Fruit fly (Drosophila melanogaster): ENCODE results near the gene CG34176.
A peak's percentile ranks its signal among the peaks of the same experiment; 100 is the strongest.

Gene CG34176

dm6 chr2L:4028026-4028425, 24.1 kb downstream of the CG34176 start:
- peak; percentile 68 for TF ChIP-seq CG4496 (GFP tag; IDR thresholded peaks at IDR 0.05)
- TF ChIP-seq CG13204 (GFP tag; optimal IDR thresholded peaks at IDR 0.05) = no peak
- TF ChIP-seq CG32121 (GFP tag; IDR thresholded peaks at IDR 0.05) = no peak
- TF ChIP-seq Snoo (tag; optimal IDR thresholded peaks at IDR 0.05) = no peak
- TF ChIP-seq CG12605 (GFP tag; IDR thresholded peaks at IDR 0.05) = no peak
- peak; percentile 16 for TF ChIP-seq Ets98B (GFP tag; IDR thresholded peaks at IDR 0.05)
- peak; percentile 66 for TF ChIP-seq fd96Ca (GFP tag; IDR thresholded peaks at IDR 0.05)
- TF ChIP-seq CG34367 (tag; optimal IDR thresholded peaks at IDR 0.05) = peak; percentile 53
- peak; percentile 49 for TF ChIP-seq CG8159 (tag; optimal IDR thresholded peaks at IDR 0.05)
- TF ChIP-seq Pif1B (GFP tag; optimal IDR thresholded peaks at IDR 0.05) = peak; percentile 7
- TF ChIP-seq EcR (GFP tag; optimal IDR thresholded peaks at IDR 0.05) = peak; percentile 69
- TF ChIP-seq CG15710 (tag; optimal IDR thresholded peaks at IDR 0.05) = peak; percentile 64
- no peak for TF ChIP-seq Pif1A (GFP tag; optimal IDR thresholded peaks at IDR 0.05)
- peak; percentile 68 for TF ChIP-seq CG9948 (tag; optimal IDR thresholded peaks at IDR 0.05)
- peak; percentile 61 for TF ChIP-seq CG14655 (GFP tag; optimal IDR thresholded peaks at IDR 0.05)
- 0 out of 2 replicates have a peak, but pooled peaks have one; percentile 21 for TF ChIP-seq rn (GFP tag; IDR thresholded peaks at IDR 0.05)
- peak; percentile 24 for TF ChIP-seq gl (tag; optimal IDR thresholded peaks at IDR 0.05)
- peak; percentile 39 for TF ChIP-seq CG8301 (tag; optimal IDR thresholded peaks at IDR 0.05)
- TF ChIP-seq CG10348 (GFP tag; IDR thresholded peaks at IDR 0.05) = no peak
- peak; percentile 64 for TF ChIP-seq CG17806 (tag; optimal IDR thresholded peaks at IDR 0.05)
- peak; percentile 20 for TF ChIP-seq D1 (tag; optimal IDR thresholded peaks at IDR 0.05)

- TF ChIP-seq CG15710 (tag; optimal IDR thresholded peaks at IDR 0.05) (peak; percentile 8), rn (GFP tag; IDR thresholded peaks at IDR 0.05) (no peak), EcR (GFP tag; optimal IDR thresholded peaks at IDR 0.05) (peak; percentile 28), CG8301 (tag; optimal IDR thresholded peaks at IDR 0.05) (no peak), CG13204 (GFP tag; optimal IDR thresholded peaks at IDR 0.05) (peak; percentile 11), CG32121 (GFP tag; IDR thresholded peaks at IDR 0.05) (no peak)
These were observed 24.8 kb downstream of the CG34176 start for dm6 chr2L:4028697-4029096.

- TF ChIP-seq D1 (tag; optimal IDR thresholded peaks at IDR 0.05) (peak; percentile 50), CG34367 (tag; optimal IDR thresholded peaks at IDR 0.05) (peak; percentile 48), CG9948 (tag; optimal IDR thresholded peaks at IDR 0.05) (peak; percentile 69), CG13204 (GFP tag; optimal IDR thresholded peaks at IDR 0.05) (no peak), Ets98B (GFP tag; IDR thresholded peaks at IDR 0.05) (peak; percentile 98), CG4496 (GFP tag; IDR thresholded peaks at IDR 0.05) (peak; percentile 99), CG8301 (tag; optimal IDR thresholded peaks at IDR 0.05) (peak; percentile 97), CG17806 (tag; optimal IDR thresholded peaks at IDR 0.05) (peak; percentile 71), CG32121 (GFP tag; IDR thresholded peaks at IDR 0.05) (peak; percentile 98), CG14655 (GFP tag; optimal IDR thresholded peaks at IDR 0.05) (peak; percentile 97), gl (tag; optimal IDR thresholded peaks at IDR 0.05) (peak; percentile 24), Pif1B (GFP tag; optimal IDR thresholded peaks at IDR 0.05) (peak; percentile 85), CG8159 (tag; optimal IDR thresholded peaks at IDR 0.05) (peak; percentile 59), CG10348 (GFP tag; IDR thresholded peaks at IDR 0.05) (peak; percentile 90), Snoo (tag; optimal IDR thresholded peaks at IDR 0.05) (peak; percentile 10), CG15710 (tag; optimal IDR thresholded peaks at IDR 0.05) (peak; percentile 61), rn (GFP tag; IDR thresholded peaks at IDR 0.05) (peak; percentile 96), CG12605 (GFP tag; IDR thresholded peaks at IDR 0.05) (peak; percentile 92), Pif1A (GFP tag; optimal IDR thresholded peaks at IDR 0.05) (peak; percentile 90), EcR (GFP tag; optimal IDR thresholded peaks at IDR 0.05) (no peak), fd96Ca (GFP tag; IDR thresholded peaks at IDR 0.05) (peak; percentile 99)
These were observed 26.5 kb downstream of the CG34176 start for dm6 chr2L:4030236-4030943.

- TF ChIP-seq CG14655 (GFP tag; optimal IDR thresholded peaks at IDR 0.05) (peak; percentile 2), gl (tag; optimal IDR thresholded peaks at IDR 0.05) (peak; percentile 52), Snoo (tag; optimal IDR thresholded peaks at IDR 0.05) (no peak), EcR (GFP tag; optimal IDR thresholded peaks at IDR 0.05) (peak; percentile 24), CG8159 (tag; optimal IDR thresholded peaks at IDR 0.05) (peak; percentile 11), D1 (tag; optimal IDR thresholded peaks at IDR 0.05) (peak; percentile 3), CG12605 (GFP tag; IDR thresholded peaks at IDR 0.05) (0 out of 2 replicates have a peak, but pooled peaks have one; percentile 13), CG10348 (GFP tag; IDR thresholded peaks at IDR 0.05) (no peak)
These were observed 27.6 kb downstream of the CG34176 start, which contains the start of gene ed for dm6 chr2L:4031203-4032096. ed (plus strand) TSS chr2L:4031377.

- TF ChIP-seq fd96Ca (GFP tag; IDR thresholded peaks at IDR 0.05) = no peak
- no peak for TF ChIP-seq CG32121 (GFP tag; IDR thresholded peaks at IDR 0.05)
- no peak for TF ChIP-seq Pif1B (GFP tag; optimal IDR thresholded peaks at IDR 0.05)
- no peak for TF ChIP-seq CG34367 (tag; optimal IDR thresholded peaks at IDR 0.05)
- no peak for TF ChIP-seq CG8301 (tag; optimal IDR thresholded peaks at IDR 0.05)
These were observed 30.4 kb downstream of the CG34176 start for dm6 chr2L:4034300-4034699.
